Fruit fly (Drosophila melanogaster) whole organism, embryonic: ENCODE measurements around the gene CG3630.
A peak's percentile ranks its signal among the peaks of the same experiment; 100 is the strongest.

Experiments used
- Ada2b ChIP-seq: fragments of 200-800 bp; sonication (Bioruptor generic); IDR thresholded peaks from 2 replicates; pipeline ENCODE4 v1.3.6; 2022; ENCODE audit warnings: missing biosample characterization, missing genetic modification characterization
- Awh ChIP-seq: fragments of 200-800 bp; sonication (Bioruptor generic); IDR thresholded peaks from 2 replicates; pipeline ENCODE4, ENCODE4 v1.3.6; 2022; ENCODE audit warnings: missing biosample characterization, missing genetic modification characterization
- CG10654 ChIP-seq: fragments of 200-800 bp; sonication (Bioruptor generic); optimal IDR thresholded peaks from 2 replicates; lab custom pipeline; 2016; ENCODE audit warnings: missing biosample characterization, missing genetic modification characterization
- CG10979 ChIP-seq: fragments of 200-800 bp; sonication (Bioruptor generic); optimal IDR thresholded peaks from 2 replicates; lab custom pipeline; 2018; ENCODE audit warnings: missing biosample characterization, mild to moderate bottlenecking, missing genetic modification characterization, moderate library complexity
- CG17385 ChIP-seq: fragments of 200-800 bp; sonication (Bioruptor generic); optimal IDR thresholded peaks from 3 replicates; lab custom pipeline; 2018; ENCODE audit warnings: missing biosample characterization, mild to moderate bottlenecking, missing genetic modification characterization
- CG18764 ChIP-seq: fragments of 200-800 bp; sonication (Bioruptor generic); optimal IDR thresholded peaks from 3 replicates; lab custom pipeline; 2016; ENCODE audit warnings: missing biosample characterization, missing genetic modification characterization
- CG2116 ChIP-seq: fragments of 200-800 bp; sonication (Bioruptor generic); optimal IDR thresholded peaks from 3 replicates; lab custom pipeline; 2018; ENCODE audit warnings: missing biosample characterization, mild to moderate bottlenecking, missing genetic modification characterization
- CG2129 ChIP-seq: fragments of 200-800 bp; sonication (Bioruptor generic); IDR thresholded peaks from 2 replicates; pipeline ENCODE4 v1.3.6; 2022; ENCODE audit warnings: missing biosample characterization, missing genetic modification characterization; ENCODE audit not compliant: partially characterized antibody
- CG2889 ChIP-seq: fragments of 200-800 bp; sonication (Bioruptor generic); IDR thresholded peaks from 3 replicates; pipeline ENCODE4 v1.3.6; 2022; ENCODE audit warnings: missing biosample characterization, missing genetic modification characterization
- CG30431 ChIP-seq: fragments of 200-800 bp; sonication (Bioruptor generic); optimal IDR thresholded peaks from 2 replicates; lab custom pipeline; 2017; ENCODE audit warnings: missing biosample characterization, missing genetic modification characterization
- CG3407 ChIP-seq: fragments of 200-800 bp; sonication (Bioruptor generic); optimal IDR thresholded peaks from 2 replicates; lab custom pipeline; 2018; ENCODE audit warnings: missing biosample characterization, mild to moderate bottlenecking, missing genetic modification characterization
- CG3726 ChIP-seq: fragments of 200-800 bp; sonication (Bioruptor generic); IDR thresholded peaks from 3 replicates; pipeline ENCODE4, ENCODE4 v1.3.6; 2022; ENCODE audit warnings: missing biosample characterization, missing genetic modification characterization
- CG3995 ChIP-seq: fragments of 200-800 bp; sonication (Bioruptor generic); optimal IDR thresholded peaks from 3 replicates; lab custom pipeline; 2016; ENCODE audit warnings: missing biosample characterization, missing genetic modification characterization
- CG7745 ChIP-seq: fragments of 200-800 bp; sonication (Bioruptor generic); optimal IDR thresholded peaks from 2 replicates; lab custom pipeline; 2018; ENCODE audit warnings: missing biosample characterization, mild to moderate bottlenecking, missing genetic modification characterization, moderate library complexity
- CG9215 ChIP-seq: fragments of 200-800 bp; sonication (Bioruptor generic); IDR thresholded peaks from 2 replicates; pipeline ENCODE4 v1.3.6; 2022; ENCODE audit warnings: missing biosample characterization, missing genetic modification characterization
- D ChIP-seq, 2 experiments: fragments of 200-800 bp in 1 of 2; fragments of >200 bp in 1 of 2; sonication (Bioruptor generic) in 1 of 2; optimal IDR thresholded peaks; 2 replicates in 1 of 2; 3 replicates in 1 of 2; lab custom pipeline; 2017; ENCODE audit warnings: mild to moderate bottlenecking in 1 of 2, missing biosample characterization in 1 of 2, missing genetic modification characterization in 1 of 2, missing genetic modification reagents in 1 of 2
- Dad ChIP-seq: fragments of 200-800 bp; sonication (Bioruptor generic); optimal IDR thresholded peaks from 3 replicates; lab custom pipeline; 2016; ENCODE audit warnings: missing biosample characterization, missing genetic modification characterization
- Dll ChIP-seq: fragments of 200-800 bp; sonication (Bioruptor generic); IDR thresholded peaks from 4 replicates; pipeline ENCODE4 v1.3.6; 2022; ENCODE audit warnings: missing biosample characterization, missing genetic modification characterization; ENCODE audit not compliant: partially characterized antibody
- Eip74EF ChIP-seq, 2 experiments: fragments of 200-800 bp in 1 of 2; fragments of >200 bp in 1 of 2; sonication (Bioruptor generic) in 1 of 2; optimal IDR thresholded peaks; 2 replicates each; lab custom pipeline; 2017 to 2019; ENCODE audit warnings: missing biosample characterization in 2 of 2, missing genetic modification characterization in 2 of 2, mild to moderate bottlenecking in 1 of 2, moderate library complexity in 1 of 2
- Fer1 ChIP-seq: fragments of 200-800 bp; sonication (Bioruptor generic); optimal IDR thresholded peaks from 2 replicates; lab custom pipeline; 2017; ENCODE audit warnings: missing biosample characterization, mild to moderate bottlenecking, missing genetic modification characterization
- HHEX ChIP-seq: fragments of 200-800 bp; sonication (Bioruptor generic); optimal IDR thresholded peaks from 3 replicates; lab custom pipeline; 2017; ENCODE audit warnings: missing biosample characterization, mild to moderate bottlenecking, missing genetic modification characterization, missing genetic modification reagents
- Max ChIP-seq: fragments of 200-800 bp; sonication (Bioruptor generic); optimal IDR thresholded peaks from 2 replicates; lab custom pipeline; 2016; ENCODE audit warnings: missing biosample characterization, mild to moderate bottlenecking, missing genetic modification characterization
- Meics ChIP-seq: fragments of 200-800 bp; sonication (Bioruptor generic); optimal IDR thresholded peaks from 2 replicates; lab custom pipeline; 2017; ENCODE audit warnings: missing biosample characterization, mild to moderate bottlenecking, missing genetic modification characterization
- Nf-YC ChIP-seq: fragments of 200-800 bp; optimal IDR thresholded peaks from 3 replicates; lab custom pipeline; 2019; ENCODE audit warnings: missing biosample characterization, mild to moderate bottlenecking, missing genetic modification characterization, moderate library complexity
- Rx ChIP-seq: fragments of 200-800 bp; sonication (Bioruptor generic); IDR thresholded peaks from 2 replicates; pipeline ENCODE4 v1.3.6; 2022; ENCODE audit warnings: missing biosample characterization, missing genetic modification characterization
- ac ChIP-seq: fragments of 200-800 bp; sonication (Bioruptor generic); optimal IDR thresholded peaks from 3 replicates; lab custom pipeline; 2017; ENCODE audit warnings: missing biosample characterization, mild to moderate bottlenecking, missing genetic modification characterization
- ase ChIP-seq: fragments of 200-800 bp; sonication (Bioruptor generic); IDR thresholded peaks from 3 replicates; pipeline ENCODE4 v1.3.6; 2022; ENCODE audit warnings: missing biosample characterization, missing genetic modification characterization
- ato ChIP-seq: fragments of 200-800 bp; sonication (Bioruptor generic); IDR thresholded peaks from 2 replicates; pipeline ENCODE4 v1.3.6; 2022; ENCODE audit warnings: missing biosample characterization, missing genetic modification characterization; ENCODE audit not compliant: partially characterized antibody
- bowl ChIP-seq: fragments of 200-800 bp; sonication (Bioruptor generic); IDR thresholded peaks from 2 replicates; pipeline ENCODE4 v1.3.6; 2022; ENCODE audit warnings: missing biosample characterization, missing genetic modification characterization
- crol ChIP-seq: fragments of 200-800 bp; sonication (Bioruptor generic); IDR thresholded peaks from 2 replicates; pipeline ENCODE4 v1.3.6; 2022; ENCODE audit warnings: missing biosample characterization, missing genetic modification characterization
- crp ChIP-seq, 2 experiments: fragments of 200-800 bp; sonication (Bioruptor generic); optimal IDR thresholded peaks; 2 replicates in 1 of 2; 3 replicates in 1 of 2; lab custom pipeline; 2017; ENCODE audit warnings: missing biosample characterization in 2 of 2, missing genetic modification characterization in 2 of 2, mild to moderate bottlenecking in 1 of 2, moderate library complexity in 1 of 2
- cwo ChIP-seq: fragments of 200-800 bp; sonication (Bioruptor generic); optimal IDR thresholded peaks from 3 replicates; lab custom pipeline; 2017; ENCODE audit warnings: missing biosample characterization, missing genetic modification characterization, mild to moderate bottlenecking, moderate library complexity, missing genetic modification reagents
- eve ChIP-seq, 2 experiments: fragments of >200 bp; optimal IDR thresholded peaks; 2 replicates each; lab custom pipeline; 2017; ENCODE audit warnings: missing biosample characterization in 2 of 2, missing genetic modification characterization in 2 of 2
- fd3F ChIP-seq: fragments of 200-800 bp; sonication (Bioruptor generic); optimal IDR thresholded peaks from 2 replicates; lab custom pipeline; 2018; ENCODE audit warnings: missing biosample characterization, mild to moderate bottlenecking, missing genetic modification characterization, moderate library complexity
- gem ChIP-seq: fragments of 200-800 bp; sonication (Bioruptor generic); optimal IDR thresholded peaks from 2 replicates; lab custom pipeline; 2019; ENCODE audit warnings: missing biosample characterization, mild to moderate bottlenecking, missing genetic modification characterization, moderate library complexity
- gsb ChIP-seq: fragments of 200-800 bp; sonication (Bioruptor generic); IDR thresholded peaks from 2 replicates; pipeline ENCODE4 v1.3.6; 2022; ENCODE audit warnings: missing biosample characterization, missing genetic modification characterization
- jumu ChIP-seq: fragments of 200-800 bp; sonication (Bioruptor generic); optimal IDR thresholded peaks from 3 replicates; lab custom pipeline; 2016; ENCODE audit warnings: missing biosample characterization, missing genetic modification characterization
- ken ChIP-seq: fragments of 200-800 bp; sonication (Bioruptor generic); IDR thresholded peaks from 3 replicates; pipeline ENCODE4 v1.3.6; 2022; ENCODE audit warnings: missing biosample characterization, missing genetic modification characterization
- kni ChIP-seq: fragments of 200-800 bp; sonication (Bioruptor generic); optimal IDR thresholded peaks from 3 replicates; lab custom pipeline; 2017; ENCODE audit warnings: mild to moderate bottlenecking, missing biosample characterization, missing genetic modification reagents, missing genetic modification characterization
- org-1 ChIP-seq: fragments of 200-800 bp; sonication (Bioruptor generic); optimal IDR thresholded peaks from 2 replicates; lab custom pipeline; 2017; ENCODE audit warnings: missing biosample characterization, missing genetic modification characterization
- pfk ChIP-seq: fragments of 200-800 bp; sonication (Bioruptor generic); optimal IDR thresholded peaks from 2 replicates; lab custom pipeline; 2018; ENCODE audit warnings: missing biosample characterization, mild to moderate bottlenecking, missing genetic modification characterization, moderate library complexity
- phol ChIP-seq: fragments of 200-800 bp; sonication (Bioruptor generic); optimal IDR thresholded peaks from 3 replicates; lab custom pipeline; 2018; ENCODE audit warnings: missing biosample characterization, mild to moderate bottlenecking, missing genetic modification characterization, moderate library complexity
- psq ChIP-seq: fragments of 200-800 bp; sonication (Bioruptor generic); optimal IDR thresholded peaks from 2 replicates; lab custom pipeline; 2017; ENCODE audit warnings: missing biosample characterization, missing genetic modification characterization
- ro ChIP-seq: fragments of 200-800 bp; sonication (Bioruptor generic); IDR thresholded peaks from 2 replicates; pipeline ENCODE4 v1.3.6; 2022; ENCODE audit warnings: missing biosample characterization, missing genetic modification characterization
- sens ChIP-seq: fragments of 200-800 bp; sonication (Bioruptor generic); peaks from one replicate; lab custom pipeline; 2016; ENCODE audit warnings: missing biosample characterization, missing genetic modification characterization
- sqz ChIP-seq: fragments of 200-800 bp; sonication (Bioruptor generic); optimal IDR thresholded peaks from 3 replicates; lab custom pipeline; 2018; ENCODE audit warnings: missing biosample characterization, mild to moderate bottlenecking, missing genetic modification characterization
- wdn ChIP-seq: fragments of 200-800 bp; sonication (Bioruptor generic); IDR thresholded peaks from 2 replicates; pipeline ENCODE4 v1.3.6; 2022; ENCODE audit warnings: missing biosample characterization, missing genetic modification characterization
- wek ChIP-seq: fragments of 200-800 bp; sonication (Bioruptor generic); optimal IDR thresholded peaks from 3 replicates; lab custom pipeline; 2018; ENCODE audit warnings: missing biosample characterization, mild to moderate bottlenecking, missing genetic modification characterization, moderate library complexity
- yki ChIP-seq: fragments of >200 bp; optimal IDR thresholded peaks from 3 replicates; lab custom pipeline; 2018

CG3630 gene

DNA sequence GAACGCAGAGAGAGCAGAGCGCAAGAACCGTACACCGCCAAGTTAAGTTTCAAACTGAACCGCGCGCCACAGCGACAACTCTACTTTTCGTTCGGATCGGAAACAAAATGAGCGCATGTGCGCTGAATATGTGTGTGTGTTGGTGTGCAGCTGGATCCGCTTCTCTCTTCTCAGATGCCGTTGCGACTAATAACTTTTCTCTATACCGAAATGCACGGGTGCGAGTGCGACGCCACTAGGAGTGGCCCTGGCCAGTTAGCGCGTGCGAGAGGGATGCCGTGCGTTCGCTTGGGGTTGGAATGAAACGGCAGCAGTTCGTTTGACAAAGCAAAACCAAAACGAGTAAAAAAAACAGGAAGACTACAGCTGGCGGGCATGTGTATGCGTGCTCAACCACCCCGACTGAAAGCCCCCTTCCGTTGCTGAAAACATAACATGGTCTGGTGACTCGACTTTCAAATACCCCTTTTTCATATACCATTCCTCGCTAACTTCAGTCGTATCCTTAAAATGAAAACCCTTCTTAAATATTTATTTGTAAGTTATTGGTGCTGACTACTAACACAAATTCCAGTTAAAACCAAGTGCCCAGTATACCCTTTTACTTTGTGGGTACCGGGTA lies 25.1 kb upstream of the CG3630 start (continued):
- TF ChIP-seq fd3F: peak; percentile 100
- TF ChIP-seq Awh (GFP tag; lab: Robert Waterston, UW): peak; percentile 100
- TF ChIP-seq HHEX (GFP tag; lab: Kevin White, UChicago): peak; percentile 100
- peak; percentile 100 for TF ChIP-seq jumu (GFP tag; lab: Kevin White, UChicago)
- peak; percentile 100 for TF ChIP-seq CG17385 (GFP tag; lab: Kevin White, UChicago)
- TF ChIP-seq D (optimal IDR thresholded peaks at IDR 0.05; lab: Kevin White, UChicago): no peak
- peak; percentile 100 for TF ChIP-seq D (GFP tag; optimal IDR thresholded peaks at IDR 0.05; lab: Kevin White, UChicago)
- TF ChIP-seq Ada2b (GFP tag; lab: Robert Waterston, UW): peak; percentile 100
- TF ChIP-seq CG3407 (GFP tag; lab: Kevin White, UChicago): peak; percentile 99
- peak; percentile 82 for TF ChIP-seq pfk (GFP tag; lab: Kevin White, UChicago)
- TF ChIP-seq gem (tag; lab: Kevin White, UChicago): peak; percentile 100
- peak; percentile 100 for TF ChIP-seq CG10979 (tag; lab: Kevin White, UChicago)
- peak; percentile 100 for TF ChIP-seq ro (GFP tag; lab: Robert Waterston, UW)
- TF ChIP-seq CG2129 (GFP tag; lab: Robert Waterston, UW): no peak
- TF ChIP-seq sens (GFP tag; lab: Kevin White, UChicago): peak; percentile 100
- peak; percentile 99 for TF ChIP-seq kni (GFP tag; lab: Kevin White, UChicago)
- TF ChIP-seq CG3726 (GFP tag; lab: Robert Waterston, UW): peak; percentile 100
- peak; percentile 100 for TF ChIP-seq sqz
- peak; percentile 87 for TF ChIP-seq CG2116
- TF ChIP-seq gsb: peak; percentile 100
- peak; percentile 100 for TF ChIP-seq Max (GFP tag; lab: Kevin White, UChicago)
- TF ChIP-seq ase: peak; percentile 100
- TF ChIP-seq Eip74EF (GFP tag; optimal IDR thresholded peaks at IDR 0.05; lab: Kevin White, UChicago): peak in 1 of 2 experiments; percentile 99
- TF ChIP-seq crol: peak; percentile 96
- peak; percentile 29 for TF ChIP-seq yki (lab: Kevin White, UChicago)
- TF ChIP-seq CG30431 (GFP tag; lab: Kevin White, UChicago): peak; percentile 100
- peak; percentile 98 for TF ChIP-seq wek (GFP tag; lab: Kevin White, UChicago)
- TF ChIP-seq bowl (GFP tag; lab: Robert Waterston, UW): peak; percentile 100
- peak; percentile 98 for TF ChIP-seq psq
- TF ChIP-seq Dad (GFP tag; lab: Kevin White, UChicago): peak; percentile 100
- TF ChIP-seq eve (GFP tag; optimal IDR thresholded peaks at IDR 0.05; lab: Kevin White, UChicago): peak; percentile 100
- peak; percentile 100 for TF ChIP-seq CG2889
- peak; percentile 100 for TF ChIP-seq CG10654 (GFP tag; lab: Kevin White, UChicago)
- peak; percentile 99 for TF ChIP-seq CG9215 (GFP tag; lab: Robert Waterston, UW)
- TF ChIP-seq cwo (GFP tag; lab: Kevin White, UChicago): peak; percentile 98
- peak; percentile 100 for TF ChIP-seq phol (tag; lab: Kevin White, UChicago)
- peak; percentile 100 for TF ChIP-seq Rx
- TF ChIP-seq ac: peak; percentile 100
- peak; percentile 100 for TF ChIP-seq ken (GFP tag; lab: Robert Waterston, UW)
- peak; percentile 99 for TF ChIP-seq CG7745 (tag; lab: Kevin White, UChicago)
- peak; percentile 99 for TF ChIP-seq org-1 (GFP tag; lab: Kevin White, UChicago)
- peak; percentile 100 for TF ChIP-seq CG18764 (GFP tag; lab: Kevin White, UChicago)
- peak; percentile 100 for TF ChIP-seq Fer1 (GFP tag; lab: Kevin White, UChicago)
- TF ChIP-seq Nf-YC: peak; percentile 95
- TF ChIP-seq CG3995: peak; percentile 90
- peak; percentile 28; the same call in 1 of the 2 replicates for TF ChIP-seq ato (GFP tag; lab: Robert Waterston, UW)
- peak; percentile 100 for TF ChIP-seq wdn (GFP tag; lab: Robert Waterston, UW)
- TF ChIP-seq Dll: no peak
- peak; percentile 80 to 81 for TF ChIP-seq crp (GFP tag; optimal IDR thresholded peaks at IDR 0.05; lab: Kevin White, UChicago)
- TF ChIP-seq Meics (GFP tag; lab: Kevin White, UChicago): peak; percentile 99
